Worm (Caenorhabditis elegans): ENCODE results near the gene R01E6.2.

- no peak for TF ChIP-seq ama-1 (optimal IDR thresholded peaks at IDR 0.05)
- TF ChIP-seq tra-4 (tag; optimal IDR thresholded peaks at IDR 0.05): no peak
- no peak for TF ChIP-seq hmg-4 (GFP tag; optimal IDR thresholded peaks at IDR 0.05)
- TF ChIP-seq ceh-36 (tag; optimal IDR thresholded peaks at IDR 0.05): no peak
- no peak for TF ChIP-seq tbx-37 (GFP tag; conservative IDR thresholded peaks at IDR 0.05)
- TF ChIP-seq flt-1 (GFP tag; IDR thresholded peaks at IDR 0.05): no peak
- TF ChIP-seq pes-1 (GFP tag; IDR thresholded peaks at IDR 0.05): no peak
- no peak for TF ChIP-seq sea-1 (GFP tag; conservative IDR thresholded peaks at IDR 0.05)
- no peak for TF ChIP-seq tbx-11 (GFP tag; IDR thresholded peaks at IDR 0.05)
- TF ChIP-seq scrt-1 (GFP tag; IDR thresholded peaks at IDR 0.05): no peak
Measured at ce11 chrX:13555098-13555497, 11.2 kb downstream of the R01E6.2 start.

Data from whole organism, early embryonic.